Fruit fly (Drosophila melanogaster) whole organism, prepupa: Measurements from ENCODE around the gene CG34367.

Source experiments
- Blimp-1 ChIP-seq: fragments of 200-800 bp; sonication (Bioruptor generic); optimal IDR thresholded peaks from 3 replicates; lab custom pipeline; 2017; ENCODE audit warnings: missing biosample characterization, missing genetic modification characterization, mild to moderate bottlenecking, moderate library complexity, missing genetic modification reagents
- CG11294 ChIP-seq: fragments of 200-800 bp; sonication (Bioruptor generic); IDR thresholded peaks from 2 replicates; pipeline ENCODE4 v1.3.6; 2022; ENCODE audit warnings: missing biosample characterization, missing genetic modification characterization
- CG11762 ChIP-seq: fragments of 200-800 bp; sonication (Bioruptor generic); optimal IDR thresholded peaks from 3 replicates; lab custom pipeline; 2016; ENCODE audit warnings: missing biosample characterization, missing genetic modification characterization; ENCODE audit not compliant: insufficient read depth
- CG4318 ChIP-seq: fragments of 200-800 bp; sonication (Bioruptor generic); optimal IDR thresholded peaks from 3 replicates; lab custom pipeline; 2017; ENCODE audit warnings: missing biosample characterization, mild to moderate bottlenecking, missing genetic modification characterization
- CG6163 ChIP-seq: fragments of 200-800 bp; sonication (Bioruptor generic); IDR thresholded peaks from 3 replicates; pipeline ENCODE4 v1.3.6; 2022; ENCODE audit warnings: missing biosample characterization, missing genetic modification characterization
- CG6792 ChIP-seq: fragments of 200-800 bp; sonication (Bioruptor generic); optimal IDR thresholded peaks from 3 replicates; lab custom pipeline; 2016; ENCODE audit warnings: missing biosample characterization, missing genetic modification characterization
- CG6808 ChIP-seq: fragments of 200-800 bp; sonication (Bioruptor generic); optimal IDR thresholded peaks from 3 replicates; lab custom pipeline; 2017; ENCODE audit warnings: missing biosample characterization, missing genetic modification characterization, mild to moderate bottlenecking, moderate library complexity, missing genetic modification reagents
- CG7368 ChIP-seq: fragments of 200-800 bp; sonication (Bioruptor generic); optimal IDR thresholded peaks from 3 replicates; lab custom pipeline; 2016; ENCODE audit warnings: missing biosample characterization, missing genetic modification characterization
- CG9139 ChIP-seq: fragments of 200-800 bp; sonication (Bioruptor generic); optimal IDR thresholded peaks from 3 replicates; lab custom pipeline; 2017; ENCODE audit warnings: missing biosample characterization, mild to moderate bottlenecking, missing genetic modification characterization
- Gug ChIP-seq: fragments of 200-800 bp; sonication (Bioruptor generic); IDR thresholded peaks from 2 replicates; pipeline ENCODE4 v1.3.6; 2022; ENCODE audit warnings: missing biosample characterization, missing genetic modification characterization
- Smox ChIP-seq: fragments of 200-800 bp; sonication (Bioruptor generic); optimal IDR thresholded peaks from 3 replicates; lab custom pipeline; 2016; ENCODE audit warnings: missing biosample characterization, missing genetic modification characterization
- svp ChIP-seq: fragments of 200-800 bp; sonication (Bioruptor generic); peaks from one replicate; lab custom pipeline; 2016; ENCODE audit warnings: missing biosample characterization, missing genetic modification characterization
- topi ChIP-seq: fragments of 200-800 bp; sonication (Bioruptor generic); optimal IDR thresholded peaks from 3 replicates; lab custom pipeline; 2016; ENCODE audit warnings: missing biosample characterization, missing genetic modification characterization

dm6 chr2L:10372297-10372696 is 18.6 kb upstream of the CG34367 start:
- TF ChIP-seq topi (GFP tag; lab: Kevin White, UChicago) (no peak), Smox (GFP tag; lab: Kevin White, UChicago) (no peak), CG11762 (GFP tag; lab: Kevin White, UChicago) (no peak), CG11294 (GFP tag; lab: Robert Waterston, UW) (no peak), CG4318 (GFP tag; lab: Kevin White, UChicago) (no peak), Blimp-1 (GFP tag; lab: Kevin White, UChicago) (no peak), Gug (GFP tag; lab: Robert Waterston, UW) (no peak), svp (GFP tag; lab: Kevin White, UChicago) (no peak), CG9139 (GFP tag; lab: Kevin White, UChicago) (no peak), CG6808 (GFP tag; lab: Kevin White, UChicago) (no peak), CG6163 (no peak), CG6792 (GFP tag; lab: Kevin White, UChicago) (no peak), CG7368 (GFP tag; lab: Kevin White, UChicago) (no peak)
